Fruit fly (Drosophila melanogaster) whole organism, embryonic: ENCODE data around the gene CG4615.

Experiments used
- Abd-B ChIP-seq: fragments of 200-800 bp; sonication (Bioruptor generic); optimal IDR thresholded peaks from 2 replicates; lab custom pipeline; 2018; ENCODE audit warnings: missing biosample characterization, mild to moderate bottlenecking, missing genetic modification characterization, moderate library complexity
- Atf3 ChIP-seq: fragments of 200-800 bp; sonication (Bioruptor generic); optimal IDR thresholded peaks from 3 replicates; lab custom pipeline; 2016; ENCODE audit warnings: missing biosample characterization, missing genetic modification characterization
- Atf6 ChIP-seq: fragments of 200-800 bp; sonication (Bioruptor generic); IDR thresholded peaks from 2 replicates; pipeline ENCODE4 v1.3.6; 2022; ENCODE audit warnings: missing biosample characterization, missing genetic modification characterization
- CG10147 ChIP-seq: fragments of 200-800 bp; sonication (Bioruptor generic); optimal IDR thresholded peaks from 2 replicates; lab custom pipeline; 2019; ENCODE audit warnings: missing biosample characterization, mild to moderate bottlenecking, missing genetic modification characterization, moderate library complexity
- CG1024 ChIP-seq: fragments of 200-800 bp; sonication (Bioruptor generic); IDR thresholded peaks from 2 replicates; pipeline ENCODE4 v1.3.6; 2022; ENCODE audit warnings: missing biosample characterization, missing genetic modification characterization
- CG10274 ChIP-seq: fragments of 200-800 bp; sonication (Bioruptor generic); optimal IDR thresholded peaks from 3 replicates; lab custom pipeline; 2017; ENCODE audit warnings: missing biosample characterization, mild to moderate bottlenecking, missing genetic modification characterization
- CG12659 ChIP-seq: fragments of 200-800 bp; sonication (Bioruptor generic); optimal IDR thresholded peaks from 3 replicates; lab custom pipeline; 2017; ENCODE audit warnings: mild to moderate bottlenecking, missing biosample characterization, missing genetic modification reagents, missing genetic modification characterization
- CG13123 ChIP-seq: fragments of 200-800 bp; sonication (Bioruptor generic); optimal IDR thresholded peaks from 2 replicates; lab custom pipeline; 2016; ENCODE audit warnings: missing biosample characterization, missing genetic modification characterization
- CG13424 ChIP-seq: fragments of 200-800 bp; sonication (Bioruptor generic); optimal IDR thresholded peaks from 2 replicates; lab custom pipeline; 2019; ENCODE audit warnings: missing biosample characterization, mild to moderate bottlenecking, missing genetic modification characterization, moderate library complexity
- CG13775 ChIP-seq: fragments of 200-800 bp; sonication (Bioruptor generic); optimal IDR thresholded peaks from 3 replicates; lab custom pipeline; 2017; ENCODE audit warnings: missing biosample characterization, mild to moderate bottlenecking, missing genetic modification characterization
- CG14050 ChIP-seq: fragments of 200-800 bp; sonication (Bioruptor generic); IDR thresholded peaks from 3 replicates; pipeline ENCODE4 v1.3.6; 2022; ENCODE audit warnings: missing biosample characterization, missing genetic modification characterization
- CG17385 ChIP-seq: fragments of 200-800 bp; sonication (Bioruptor generic); optimal IDR thresholded peaks from 3 replicates; lab custom pipeline; 2018; ENCODE audit warnings: missing biosample characterization, mild to moderate bottlenecking, missing genetic modification characterization
- CG17802 ChIP-seq: fragments of 200-800 bp; sonication (Bioruptor generic); optimal IDR thresholded peaks from 2 replicates; lab custom pipeline; 2018; ENCODE audit warnings: missing biosample characterization, mild to moderate bottlenecking, missing genetic modification characterization, moderate library complexity
- CG18476 ChIP-seq: fragments of 200-800 bp; sonication (Bioruptor generic); optimal IDR thresholded peaks from 2 replicates; lab custom pipeline; 2016; ENCODE audit warnings: missing biosample characterization, mild to moderate bottlenecking, missing genetic modification characterization
- CG2712 ChIP-seq: fragments of 200-800 bp; optimal IDR thresholded peaks from 3 replicates; lab custom pipeline; 2019; ENCODE audit warnings: missing biosample characterization, mild to moderate bottlenecking, missing genetic modification characterization, moderate library complexity
- CG32767 ChIP-seq: fragments of 200-800 bp; sonication (Bioruptor generic); IDR thresholded peaks from 2 replicates; pipeline ENCODE4 v1.3.6; 2022; ENCODE audit warnings: missing biosample characterization, missing genetic modification characterization
- CG3847 ChIP-seq: fragments of 200-800 bp; sonication (Bioruptor generic); IDR thresholded peaks from 2 replicates; pipeline ENCODE4 v1.3.6; 2022; ENCODE audit warnings: missing biosample characterization, missing genetic modification characterization
- CG3995 ChIP-seq: fragments of 200-800 bp; sonication (Bioruptor generic); optimal IDR thresholded peaks from 3 replicates; lab custom pipeline; 2016; ENCODE audit warnings: missing biosample characterization, missing genetic modification characterization
- CG42726 ChIP-seq: fragments of 200-800 bp; sonication (Bioruptor generic); IDR thresholded peaks from 2 replicates; pipeline ENCODE4 v1.3.6; 2022; ENCODE audit warnings: missing biosample characterization, missing genetic modification characterization; ENCODE audit not compliant: partially characterized antibody
- CG4328 ChIP-seq: fragments of 200-800 bp; sonication (Bioruptor generic); optimal IDR thresholded peaks from 3 replicates; lab custom pipeline; 2017; ENCODE audit warnings: missing biosample characterization, missing genetic modification reagents, missing genetic modification characterization
- CG4707 ChIP-seq: fragments of 200-800 bp; sonication (Bioruptor generic); optimal IDR thresholded peaks from 2 replicates; lab custom pipeline; 2018; ENCODE audit warnings: missing biosample characterization, mild to moderate bottlenecking, missing genetic modification characterization, moderate library complexity
- CG4820 ChIP-seq: fragments of 200-800 bp; sonication (Bioruptor generic); optimal IDR thresholded peaks from 3 replicates; lab custom pipeline; 2016; ENCODE audit warnings: missing biosample characterization, missing genetic modification characterization
- CG8359 ChIP-seq: fragments of 200-800 bp; sonication (Bioruptor generic); optimal IDR thresholded peaks from 2 replicates; lab custom pipeline; 2017; ENCODE audit warnings: missing biosample characterization, mild to moderate bottlenecking, missing genetic modification characterization, borderline replicate concordance
- CG8765 ChIP-seq: fragments of 200-800 bp; sonication (Bioruptor generic); IDR thresholded peaks from 2 replicates; pipeline ENCODE4 v1.3.6; 2022; ENCODE audit warnings: missing biosample characterization, missing genetic modification characterization
- CG9437 ChIP-seq: fragments of 200-800 bp; sonication (Bioruptor generic); optimal IDR thresholded peaks from 2 replicates; lab custom pipeline; 2018; ENCODE audit warnings: missing biosample characterization, mild to moderate bottlenecking, missing genetic modification characterization
- Chrac-16 ChIP-seq: fragments of 200-800 bp; sonication (Bioruptor generic); optimal IDR thresholded peaks from 3 replicates; lab custom pipeline; 2016; ENCODE audit warnings: missing biosample characterization, missing genetic modification characterization
- CrebB ChIP-seq: fragments of 200-800 bp; sonication (Bioruptor generic); optimal IDR thresholded peaks from 3 replicates; lab custom pipeline; 2018; ENCODE audit warnings: missing biosample characterization, mild to moderate bottlenecking, missing genetic modification characterization
- Dbx ChIP-seq: fragments of 200-800 bp; sonication (Bioruptor generic); IDR thresholded peaks from 3 replicates; pipeline ENCODE4 v1.3.6; 2022; ENCODE audit warnings: missing biosample characterization, missing genetic modification characterization
- Dip2 ChIP-seq: fragments of 200-800 bp; sonication (Bioruptor generic); IDR thresholded peaks from 2 replicates; pipeline ENCODE4 v1.3.6; 2022; ENCODE audit warnings: missing biosample characterization, missing genetic modification characterization
- ERR ChIP-seq: fragments of 200-800 bp; sonication (Bioruptor generic); optimal IDR thresholded peaks from 2 replicates; lab custom pipeline; 2016; ENCODE audit warnings: missing biosample characterization, missing genetic modification characterization
- Kr ChIP-seq: fragments of 200-800 bp; sonication (Bioruptor generic); optimal IDR thresholded peaks from 2 replicates; lab custom pipeline; 2017; ENCODE audit warnings: missing biosample characterization, mild to moderate bottlenecking, missing genetic modification characterization
- Lim3 ChIP-seq: fragments of 200-800 bp; sonication (Bioruptor generic); IDR thresholded peaks from 2 replicates; pipeline ENCODE4 v1.3.6; 2022; ENCODE audit warnings: missing biosample characterization, missing genetic modification characterization
- Nf-YB ChIP-seq: fragments of 200-800 bp; sonication (Bioruptor generic); optimal IDR thresholded peaks from 3 replicates; lab custom pipeline; 2019; ENCODE audit warnings: missing biosample characterization, mild to moderate bottlenecking, missing genetic modification characterization, moderate library complexity
- PHDP ChIP-seq: fragments of 200-800 bp; sonication (Bioruptor generic); optimal IDR thresholded peaks from 3 replicates; lab custom pipeline; 2018; ENCODE audit warnings: missing biosample characterization, mild to moderate bottlenecking, missing genetic modification characterization, moderate library complexity
- Poxn ChIP-seq: fragments of 200-800 bp; sonication (Bioruptor generic); IDR thresholded peaks from 2 replicates; pipeline ENCODE4 v1.3.6; 2022; ENCODE audit warnings: missing biosample characterization, missing genetic modification characterization
- Ssrp ChIP-seq: fragments of 200-800 bp; sonication (Bioruptor generic); optimal IDR thresholded peaks from 2 replicates; lab custom pipeline; 2018; ENCODE audit warnings: missing biosample characterization, mild to moderate bottlenecking, missing genetic modification characterization, moderate library complexity
- amos ChIP-seq: fragments of 200-800 bp; sonication (Bioruptor generic); IDR thresholded peaks from 2 replicates; pipeline ENCODE4 v1.3.6; 2022; ENCODE audit warnings: missing biosample characterization, missing genetic modification characterization; ENCODE audit not compliant: partially characterized antibody
- bigmax ChIP-seq: fragments of 200-800 bp; sonication (Bioruptor generic); optimal IDR thresholded peaks from 2 replicates; lab custom pipeline; 2018; ENCODE audit warnings: missing biosample characterization, mild to moderate bottlenecking, missing genetic modification characterization
- chif ChIP-seq, 2 experiments: fragments of 200-800 bp; sonication (Bioruptor generic); optimal IDR thresholded peaks; 3 replicates each; lab custom pipeline; 2016; ENCODE audit warnings: missing biosample characterization in 2 of 2, missing genetic modification characterization in 2 of 2
- crp ChIP-seq, 2 experiments: fragments of 200-800 bp; sonication (Bioruptor generic); optimal IDR thresholded peaks; 2 replicates in 1 of 2; 3 replicates in 1 of 2; lab custom pipeline; 2017; ENCODE audit warnings: missing biosample characterization in 2 of 2, missing genetic modification characterization in 2 of 2, mild to moderate bottlenecking in 1 of 2, moderate library complexity in 1 of 2
- fd96Cb ChIP-seq: fragments of 200-800 bp; sonication (Bioruptor generic); optimal IDR thresholded peaks from 2 replicates; lab custom pipeline; 2018; ENCODE audit warnings: missing biosample characterization, mild to moderate bottlenecking, missing genetic modification characterization, moderate library complexity
- gsb-n ChIP-seq: fragments of 200-800 bp; sonication (Bioruptor generic); optimal IDR thresholded peaks from 3 replicates; lab custom pipeline; 2018; ENCODE audit warnings: missing biosample characterization, mild to moderate bottlenecking, missing genetic modification characterization
- ham ChIP-seq: fragments of 200-800 bp; sonication (Bioruptor generic); IDR thresholded peaks from 2 replicates; pipeline ENCODE4 v1.3.6; 2022; ENCODE audit warnings: missing biosample characterization, missing genetic modification characterization
- hth ChIP-seq: fragments of >200 bp; optimal IDR thresholded peaks from 2 replicates; lab custom pipeline; 2017; ENCODE audit warnings: inconsistent platforms
- ken ChIP-seq: fragments of 200-800 bp; sonication (Bioruptor generic); IDR thresholded peaks from 3 replicates; pipeline ENCODE4 v1.3.6; 2022; ENCODE audit warnings: missing biosample characterization, missing genetic modification characterization
- mirr ChIP-seq: fragments of 200-800 bp; sonication (Bioruptor generic); optimal IDR thresholded peaks from 3 replicates; lab custom pipeline; 2018; ENCODE audit warnings: missing biosample characterization, mild to moderate bottlenecking, missing genetic modification characterization
- mld ChIP-seq: fragments of 200-800 bp; sonication (Bioruptor generic); IDR thresholded peaks from 3 replicates; pipeline ENCODE4 v1.3.6; 2022; ENCODE audit warnings: missing biosample characterization, missing genetic modification characterization; ENCODE audit not compliant: partially characterized antibody
- slbo ChIP-seq: fragments of 200-800 bp; sonication (Bioruptor generic); IDR thresholded peaks from 2 replicates; pipeline ENCODE4 v1.3.6; 2022; ENCODE audit warnings: missing biosample characterization, missing genetic modification characterization
- sqz ChIP-seq: fragments of 200-800 bp; sonication (Bioruptor generic); optimal IDR thresholded peaks from 3 replicates; lab custom pipeline; 2018; ENCODE audit warnings: missing biosample characterization, mild to moderate bottlenecking, missing genetic modification characterization

Gene CG4615

DNA sequence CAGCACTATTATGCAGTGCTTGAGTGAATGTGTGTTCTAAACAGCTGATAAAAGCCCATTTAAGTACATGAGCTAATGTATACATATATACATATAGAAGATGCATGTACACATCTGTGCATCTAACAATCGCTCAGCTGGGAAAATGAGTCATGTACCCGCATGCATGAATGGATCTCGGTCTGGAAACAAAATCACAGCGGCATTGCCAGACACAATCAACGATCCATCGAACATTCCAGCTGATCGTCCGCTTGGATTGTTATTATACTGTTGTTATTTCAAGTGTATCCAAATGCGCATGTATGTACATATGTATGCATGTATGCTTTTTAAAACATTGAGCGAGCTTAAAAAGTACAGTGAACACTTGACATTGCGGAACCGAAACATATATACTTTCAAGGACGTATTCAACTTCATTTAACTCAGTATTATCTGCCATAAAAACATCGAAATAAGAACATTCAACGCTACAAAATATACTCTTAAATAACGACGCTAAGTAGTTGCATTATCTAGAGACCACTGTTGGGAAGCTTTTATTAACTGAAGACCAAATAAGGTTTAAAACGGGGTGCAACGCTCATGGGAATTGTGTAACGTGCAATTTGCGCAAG is 6.7 kb downstream of the CG4615 start (continued):
- TF ChIP-seq CG4820 (GFP tag; lab: Kevin White, UChicago) (peak; percentile 76), CG17802 (peak; percentile 55), mld (GFP tag; lab: Robert Waterston, UW) (no peak), Nf-YB (GFP tag; lab: Kevin White, UChicago) (peak; percentile 22), CG32767 (peak; percentile 77), CrebB (tag; lab: Kevin White, UChicago) (peak; percentile 33), hth (lab: Kevin White, UChicago) (no peak), CG4707 (peak; percentile 62), CG3995 (GFP tag; lab: Kevin White, UChicago) (peak; percentile 23), CG10147 (GFP tag; lab: Kevin White, UChicago) (peak; percentile 79), PHDP (tag; lab: Kevin White, UChicago) (peak; percentile 83), CG14050 (GFP tag; lab: Robert Waterston, UW) (peak; percentile 81), CG42726 (GFP tag; lab: Robert Waterston, UW) (no peak), CG9437 (GFP tag; lab: Kevin White, UChicago) (peak; percentile 51), ken (peak; percentile 86), CG3847 (peak; percentile 67), CG17385 (GFP tag; lab: Kevin White, UChicago) (peak; percentile 80), CG1024 (GFP tag; lab: Robert Waterston, UW) (peak; percentile 59), Lim3 (GFP tag; lab: Robert Waterston, UW) (peak; percentile 50; the same call in 1 of the 2 replicates), CG4328 (GFP tag; lab: Kevin White, UChicago) (peak; percentile 50), ham (GFP tag; lab: Robert Waterston, UW) (no peak), bigmax (GFP tag; lab: Kevin White, UChicago) (no peak), chif (GFP tag; optimal IDR thresholded peaks at IDR 0.05; lab: Kevin White, UChicago) (peak; percentile 71 to 80), CG13424 (peak; percentile 91), Ssrp (tag; lab: Kevin White, UChicago) (peak; percentile 71), gsb-n (peak; percentile 51), Kr (no peak), CG13775 (peak; percentile 24), Atf6 (GFP tag; lab: Robert Waterston, UW) (peak; percentile 57; the same call in 1 of the 2 replicates), mirr (GFP tag; lab: Kevin White, UChicago) (peak; percentile 43), CG13123 (GFP tag; lab: Kevin White, UChicago) (peak; percentile 9), CG8765 (GFP tag; lab: Robert Waterston, UW) (no peak), CG18476 (peak; percentile 63), Dip2 (GFP tag; lab: Robert Waterston, UW) (no peak), CG2712 (peak; percentile 79), CG12659 (GFP tag; lab: Kevin White, UChicago) (peak; percentile 67), amos (no peak), CG10274 (GFP tag; lab: Kevin White, UChicago) (peak; percentile 33), fd96Cb (tag; lab: Kevin White, UChicago) (peak; percentile 83), Poxn (GFP tag; lab: Robert Waterston, UW) (no peak), Abd-B (GFP tag; lab: Kevin White, UChicago) (peak; percentile 59), slbo (GFP tag; lab: Robert Waterston, UW) (peak; percentile 76), CG8359 (GFP tag; lab: Kevin White, UChicago) (peak; percentile 2), Atf3 (GFP tag; lab: Kevin White, UChicago) (peak; percentile 46), ERR (GFP tag; lab: Kevin White, UChicago) (peak; percentile 13), crp (GFP tag; optimal IDR thresholded peaks at IDR 0.05; lab: Kevin White, UChicago) (peak in 1 of 2 experiments; percentile 67), Chrac-16 (GFP tag; lab: Kevin White, UChicago) (peak; percentile 59), sqz (GFP tag; lab: Kevin White, UChicago) (no peak), Dbx (GFP tag; lab: Robert Waterston, UW) (0 out of 3 replicates have a peak, but pooled peaks have one; percentile 43)
